Worm (Caenorhabditis elegans): ENCODE measurements around the gene cnc-4.

cnc-4 gene

ce11 chrV:1471078-1471969 is 24.3 kb downstream of the cnc-4 start:
- TF ChIP-seq unc-62 (GFP tag; optimal IDR thresholded peaks at IDR 0.05) = no peak

ce11 chrV:1471977-1472376 is 25.0 kb downstream of the cnc-4 start:
- no peak for TF ChIP-seq unc-62 (GFP tag; optimal IDR thresholded peaks at IDR 0.05)

ce11 chrV:1472569-1472968 is 25.6 kb downstream of the cnc-4 start:
- TF ChIP-seq unc-62 (GFP tag; optimal IDR thresholded peaks at IDR 0.05) = no peak

ce11 chrV:1474486-1475125 is 27.6 kb downstream of the cnc-4 start, which contains the start of the genes F53E2.2 and unc-60:
Gene F53E2.2, plus strand, starts transcription at chrV:1475086.
Gene unc-60, plus strand, starts transcription at chrV:1475086.
- TF ChIP-seq unc-62 (GFP tag; optimal IDR thresholded peaks at IDR 0.05) = no peak

- no peak for TF ChIP-seq unc-62 (GFP tag; optimal IDR thresholded peaks at IDR 0.05)
Measured at ce11 chrV:1476284-1476792, 29.3 kb downstream of the cnc-4 start.

- TF ChIP-seq unc-62 (GFP tag; optimal IDR thresholded peaks at IDR 0.05) = no peak
Measured at ce11 chrV:1476841-1477240, 29.8 kb downstream of the cnc-4 start.

- TF ChIP-seq unc-62 (GFP tag; optimal IDR thresholded peaks at IDR 0.05) = no peak
Measured at ce11 chrV:1480841-1481240, 33.8 kb downstream of the cnc-4 start.

- no peak for TF ChIP-seq unc-62 (GFP tag; optimal IDR thresholded peaks at IDR 0.05)
Measured at ce11 chrV:1481742-1482141, 34.7 kb downstream of the cnc-4 start, which contains the start of gene C38C3.4. Gene C38C3.4, plus strand, starts transcription at chrV:1482042.

ce11 chrV:1486031-1486430 is 39.0 kb downstream of the cnc-4 start:
- no peak for TF ChIP-seq unc-62 (GFP tag; optimal IDR thresholded peaks at IDR 0.05)

- no peak for TF ChIP-seq unc-62 (GFP tag; optimal IDR thresholded peaks at IDR 0.05)
Measured at ce11 chrV:1487262-1487661, 40.3 kb downstream of the cnc-4 start.

- TF ChIP-seq unc-62 (GFP tag; optimal IDR thresholded peaks at IDR 0.05) = no peak
Measured at ce11 chrV:1488642-1489041, 41.6 kb downstream of the cnc-4 start.

ce11 chrV:1491510-1491909 is 44.5 kb downstream of the cnc-4 start, which contains the start of gene C38C3.6:
Gene C38C3.6, minus strand, starts transcription at chrV:1491610.
- no peak for TF ChIP-seq unc-62 (GFP tag; optimal IDR thresholded peaks at IDR 0.05)

ce11 chrV:1494469-1494868 is 47.5 kb downstream of the cnc-4 start, which contains the start of gene spig-7:
Gene spig-7, plus strand, starts transcription at chrV:1494769.
- no peak for TF ChIP-seq unc-62 (GFP tag; optimal IDR thresholded peaks at IDR 0.05)

- no peak for TF ChIP-seq unc-62 (GFP tag; optimal IDR thresholded peaks at IDR 0.05)
Measured at ce11 chrV:1495334-1495733, 48.3 kb downstream of the cnc-4 start, which contains the start of gene C38C3.3. Gene C38C3.3, plus strand, starts transcription at chrV:1495634.

- TF ChIP-seq unc-62 (GFP tag; optimal IDR thresholded peaks at IDR 0.05) = no peak
Measured at ce11 chrV:1495752-1496151, 48.8 kb downstream of the cnc-4 start.
